Worm (Caenorhabditis elegans): ENCODE measurements around the gene B0454.5.

DNA sequence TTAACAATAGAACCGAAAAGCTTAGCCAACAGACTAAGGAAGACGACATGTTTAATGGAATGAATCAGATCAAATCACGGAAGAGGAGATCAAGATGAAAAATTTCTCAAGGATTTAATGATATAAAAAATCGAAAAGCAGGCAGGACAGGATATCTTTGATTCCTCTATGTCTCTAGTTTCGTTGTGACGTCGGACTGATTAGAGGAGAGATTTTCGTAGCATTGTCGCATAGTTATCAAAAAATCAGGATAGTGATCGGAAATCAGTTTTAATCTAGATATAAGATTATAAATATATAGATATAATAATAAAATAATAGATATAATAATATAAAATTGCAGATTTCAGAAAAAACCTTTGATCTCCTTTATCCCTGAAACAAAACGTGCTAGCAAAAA, 4.7 kb downstream of the B0454.5 start, which contains the start of gene B0454.8:
- TF ChIP-seq gmeb-1 (tag; optimal IDR thresholded peaks at IDR 0.05) (no peak), ztf-4 (tag; optimal IDR thresholded peaks at IDR 0.05) (no peak), R02D3.7 (tag; optimal IDR thresholded peaks at IDR 0.05) (no peak), fos-1 (tag; optimal IDR thresholded peaks at IDR 0.05) (no peak), ama-1 (optimal IDR thresholded peaks at IDR 0.05) (no peak), lsy-2 (tag; optimal IDR thresholded peaks at IDR 0.05) (no peak), unc-39 (tag; optimal IDR thresholded peaks at IDR 0.05) (no peak), egl-27 (tag; optimal IDR thresholded peaks at IDR 0.05) (no peak)
